Worm (Caenorhabditis elegans): Measurements from ENCODE around the gene rep-1.

ce11 chrIII:1558441-1559159, 11.5 kb upstream of the rep-1 start, which contains the start of the genes eelo-1 and Y67D2.2:
- no peak for TF ChIP-seq fax-1 (tag; optimal IDR thresholded peaks at IDR 0.05)
- no peak for TF ChIP-seq pha-4 (tag; optimal IDR thresholded peaks at IDR 0.05)
- no peak for TF ChIP-seq ceh-48 (tag; optimal IDR thresholded peaks at IDR 0.05)
- no peak for TF ChIP-seq hlh-15 (tag; optimal IDR thresholded peaks at IDR 0.05)
- no peak for TF ChIP-seq nhr-11 (tag; optimal IDR thresholded peaks at IDR 0.05)
- no peak for TF ChIP-seq hlh-30 (tag; optimal IDR thresholded peaks at IDR 0.05; ENCODE audit: insufficient read depth)
- TF ChIP-seq fkh-10 (GFP tag; optimal IDR thresholded peaks at IDR 0.05), result no peak

All from whole organism, late embryonic.